Fruit fly (Drosophila melanogaster) whole organism, embryonic: ENCODE measurements around the gene CG44271.

ENCODE experiments used
- Atf-2 ChIP-seq: fragments of 200-800 bp; sonication (Bioruptor generic); optimal IDR thresholded peaks from 2 replicates; lab custom pipeline; 2016; ENCODE audit warnings: missing biosample characterization, missing genetic modification characterization
- Awh ChIP-seq: fragments of 200-800 bp; sonication (Bioruptor generic); IDR thresholded peaks from 2 replicates; pipeline ENCODE4, ENCODE4 v1.3.6; 2022; ENCODE audit warnings: missing biosample characterization, missing genetic modification characterization
- Blimp-1 ChIP-seq: fragments of 200-800 bp; sonication (Bioruptor generic); optimal IDR thresholded peaks from 3 replicates; lab custom pipeline; 2018; ENCODE audit warnings: missing biosample characterization, missing genetic modification characterization, mild to moderate bottlenecking, moderate library complexity, missing genetic modification reagents
- CG10147 ChIP-seq: fragments of 200-800 bp; sonication (Bioruptor generic); optimal IDR thresholded peaks from 2 replicates; lab custom pipeline; 2019; ENCODE audit warnings: missing biosample characterization, mild to moderate bottlenecking, missing genetic modification characterization, moderate library complexity
- CG1024 ChIP-seq: fragments of 200-800 bp; sonication (Bioruptor generic); IDR thresholded peaks from 2 replicates; pipeline ENCODE4 v1.3.6; 2022; ENCODE audit warnings: missing biosample characterization, missing genetic modification characterization
- CG10366 ChIP-seq: fragments of 200-800 bp; sonication (Bioruptor generic); IDR thresholded peaks from 2 replicates; pipeline ENCODE4 v1.3.6; 2022; ENCODE audit warnings: missing biosample characterization, missing genetic modification characterization
- CG11695 ChIP-seq: fragments of 200-800 bp; sonication (Bioruptor generic); IDR thresholded peaks from 3 replicates; pipeline ENCODE4 v1.3.6; 2022; ENCODE audit warnings: missing biosample characterization, missing genetic modification characterization
- CG12236 ChIP-seq: fragments of 200-800 bp; sonication (Bioruptor generic); optimal IDR thresholded peaks from 2 replicates; lab custom pipeline; 2016; ENCODE audit warnings: missing biosample characterization, missing genetic modification characterization
- CG13123 ChIP-seq: fragments of 200-800 bp; sonication (Bioruptor generic); optimal IDR thresholded peaks from 2 replicates; lab custom pipeline; 2016; ENCODE audit warnings: missing biosample characterization, missing genetic modification characterization
- CG17802 ChIP-seq: fragments of 200-800 bp; sonication (Bioruptor generic); optimal IDR thresholded peaks from 2 replicates; lab custom pipeline; 2018; ENCODE audit warnings: missing biosample characterization, mild to moderate bottlenecking, missing genetic modification characterization, moderate library complexity
- CG17912 ChIP-seq: fragments of 200-800 bp; sonication (Bioruptor generic); optimal IDR thresholded peaks from 2 replicates; lab custom pipeline; 2018; ENCODE audit warnings: missing biosample characterization, mild to moderate bottlenecking, missing genetic modification characterization
- CG18011 ChIP-seq: fragments of 200-800 bp; sonication (Bioruptor generic); optimal IDR thresholded peaks from 2 replicates; lab custom pipeline; 2017; ENCODE audit warnings: missing biosample characterization, missing genetic modification characterization, mild to moderate bottlenecking, moderate library complexity, missing genotype
- CG18599 ChIP-seq: fragments of 200-800 bp; sonication (Bioruptor generic); optimal IDR thresholded peaks from 3 replicates; lab custom pipeline; 2017; ENCODE audit warnings: missing biosample characterization, missing genetic modification characterization, mild to moderate bottlenecking, moderate library complexity, missing genetic modification reagents
- CG3847 ChIP-seq: fragments of 200-800 bp; sonication (Bioruptor generic); IDR thresholded peaks from 2 replicates; pipeline ENCODE4 v1.3.6; 2022; ENCODE audit warnings: missing biosample characterization, missing genetic modification characterization
- CG4617 ChIP-seq: fragments of 200-800 bp; sonication (Bioruptor generic); optimal IDR thresholded peaks from 3 replicates; lab custom pipeline; 2016; ENCODE audit warnings: missing biosample characterization, missing genetic modification characterization, borderline replicate concordance
- CG7372 ChIP-seq: fragments of 200-800 bp; sonication (Bioruptor generic); IDR thresholded peaks from 2 replicates; pipeline ENCODE4 v1.3.6; 2022; ENCODE audit warnings: missing biosample characterization, missing genetic modification characterization
- CG7556 ChIP-seq: fragments of 200-800 bp; sonication (Bioruptor generic); optimal IDR thresholded peaks from 2 replicates; lab custom pipeline; 2017; ENCODE audit warnings: missing biosample characterization, mild to moderate bottlenecking, missing genetic modification characterization
- CG7839 ChIP-seq: fragments of 200-800 bp; sonication (Bioruptor generic); optimal IDR thresholded peaks from 3 replicates; lab custom pipeline; 2018; ENCODE audit warnings: missing biosample characterization, mild to moderate bottlenecking, missing genetic modification characterization, moderate library complexity
- CG8290 ChIP-seq, 3 experiments: fragments of 200-800 bp; sonication (Bioruptor generic); optimal IDR thresholded peaks; 2 replicates each; lab custom pipeline; 2016 to 2019; ENCODE audit warnings: missing biosample characterization in 3 of 3, missing genetic modification characterization in 3 of 3, mild to moderate bottlenecking in 2 of 3, moderate library complexity in 1 of 3
- CG9609 ChIP-seq: fragments of 200-800 bp; sonication (Bioruptor generic); optimal IDR thresholded peaks from 3 replicates; lab custom pipeline; 2016; ENCODE audit warnings: missing biosample characterization, missing genetic modification characterization
- CG9727 ChIP-seq: fragments of 200-800 bp; sonication (Bioruptor generic); optimal IDR thresholded peaks from 3 replicates; lab custom pipeline; 2017; ENCODE audit warnings: missing biosample characterization, mild to moderate bottlenecking, missing genetic modification characterization
- D19B ChIP-seq: fragments of 200-800 bp; sonication (Bioruptor generic); optimal IDR thresholded peaks from 2 replicates; lab custom pipeline; 2017; ENCODE audit warnings: missing biosample characterization, mild to moderate bottlenecking, missing genetic modification characterization
- Dek ChIP-seq: fragments of 200-800 bp; sonication (Bioruptor generic); optimal IDR thresholded peaks from 3 replicates; lab custom pipeline; 2019; ENCODE audit warnings: missing biosample characterization, mild to moderate bottlenecking, missing genetic modification characterization, moderate library complexity
- Dip2 ChIP-seq: fragments of 200-800 bp; sonication (Bioruptor generic); IDR thresholded peaks from 2 replicates; pipeline ENCODE4 v1.3.6; 2022; ENCODE audit warnings: missing biosample characterization, missing genetic modification characterization
- H2.0 ChIP-seq: fragments of 200-800 bp; sonication (Bioruptor generic); IDR thresholded peaks from 2 replicates; pipeline ENCODE4 v1.3.6; 2022; ENCODE audit warnings: missing biosample characterization, missing genetic modification characterization
- Six4 ChIP-seq: fragments of 200-800 bp; sonication (Bioruptor generic); optimal IDR thresholded peaks from 2 replicates; lab custom pipeline; 2016; ENCODE audit warnings: missing biosample characterization, missing genetic modification characterization
- Xbp1 ChIP-seq: fragments of 200-800 bp; sonication (Bioruptor generic); optimal IDR thresholded peaks from 3 replicates; lab custom pipeline; 2016; ENCODE audit warnings: missing biosample characterization, mild to moderate bottlenecking, missing genetic modification characterization
- abd-A ChIP-seq: fragments of 200-800 bp; sonication (Bioruptor generic); optimal IDR thresholded peaks from 3 replicates; lab custom pipeline; 2019; ENCODE audit warnings: missing biosample characterization, mild to moderate bottlenecking, missing genetic modification characterization, moderate library complexity
- amos ChIP-seq: fragments of 200-800 bp; sonication (Bioruptor generic); IDR thresholded peaks from 2 replicates; pipeline ENCODE4 v1.3.6; 2022; ENCODE audit warnings: missing biosample characterization, missing genetic modification characterization; ENCODE audit not compliant: partially characterized antibody
- ato ChIP-seq: fragments of 200-800 bp; sonication (Bioruptor generic); IDR thresholded peaks from 2 replicates; pipeline ENCODE4 v1.3.6; 2022; ENCODE audit warnings: missing biosample characterization, missing genetic modification characterization; ENCODE audit not compliant: partially characterized antibody
- bab2 ChIP-seq: fragments of 200-800 bp; sonication (Bioruptor generic); optimal IDR thresholded peaks from 2 replicates; lab custom pipeline; 2016; ENCODE audit warnings: missing biosample characterization, missing genetic modification characterization
- caup ChIP-seq: fragments of 200-800 bp; sonication (Bioruptor generic); optimal IDR thresholded peaks from 3 replicates; lab custom pipeline; 2017; ENCODE audit warnings: missing biosample characterization, mild to moderate bottlenecking, missing genetic modification characterization, moderate library complexity; ENCODE audit not compliant: severe bottlenecking
- chif ChIP-seq, 2 experiments: fragments of 200-800 bp; sonication (Bioruptor generic); optimal IDR thresholded peaks; 3 replicates each; lab custom pipeline; 2016; ENCODE audit warnings: missing biosample characterization in 2 of 2, missing genetic modification characterization in 2 of 2
- esg ChIP-seq: fragments of 200-800 bp; sonication (Bioruptor generic); conservative IDR thresholded peaks from 2 replicates; pipeline ENCODE4 v1.3.6; 2022; ENCODE audit warnings: missing biosample characterization, missing genetic modification characterization
- kni ChIP-seq: fragments of 200-800 bp; sonication (Bioruptor generic); optimal IDR thresholded peaks from 3 replicates; lab custom pipeline; 2017; ENCODE audit warnings: mild to moderate bottlenecking, missing biosample characterization, missing genetic modification reagents, missing genetic modification characterization
- mirr ChIP-seq: fragments of 200-800 bp; sonication (Bioruptor generic); optimal IDR thresholded peaks from 3 replicates; lab custom pipeline; 2018; ENCODE audit warnings: missing biosample characterization, mild to moderate bottlenecking, missing genetic modification characterization
- odd ChIP-seq: fragments of 200-800 bp; sonication (Bioruptor generic); optimal IDR thresholded peaks from 2 replicates; lab custom pipeline; 2017; ENCODE audit warnings: missing biosample characterization, mild to moderate bottlenecking, missing genetic modification characterization
- pfk ChIP-seq: fragments of 200-800 bp; sonication (Bioruptor generic); optimal IDR thresholded peaks from 2 replicates; lab custom pipeline; 2018; ENCODE audit warnings: missing biosample characterization, mild to moderate bottlenecking, missing genetic modification characterization, moderate library complexity
- repo ChIP-seq: fragments of 200-800 bp; sonication (Bioruptor generic); optimal IDR thresholded peaks from 2 replicates; lab custom pipeline; 2016; ENCODE audit warnings: missing biosample characterization, missing genetic modification characterization
- row ChIP-seq: fragments of 200-800 bp; sonication (Bioruptor generic); IDR thresholded peaks from 3 replicates; pipeline ENCODE4 v1.3.6; 2022; ENCODE audit warnings: missing biosample characterization, missing genetic modification characterization
- sens ChIP-seq: fragments of 200-800 bp; sonication (Bioruptor generic); peaks from one replicate; lab custom pipeline; 2016; ENCODE audit warnings: missing biosample characterization, missing genetic modification characterization
- slbo ChIP-seq: fragments of 200-800 bp; sonication (Bioruptor generic); IDR thresholded peaks from 2 replicates; pipeline ENCODE4 v1.3.6; 2022; ENCODE audit warnings: missing biosample characterization, missing genetic modification characterization
- sug ChIP-seq: fragments of 200-800 bp; optimal IDR thresholded peaks from 2 replicates; lab custom pipeline; 2019; ENCODE audit warnings: missing biosample characterization, mild to moderate bottlenecking, missing genetic modification characterization, moderate library complexity
- tgo ChIP-seq: fragments of 200-800 bp; sonication (Bioruptor generic); IDR thresholded peaks from 3 replicates; pipeline ENCODE4 v1.3.6; 2022; ENCODE audit warnings: missing biosample characterization, missing genetic modification characterization
- tin ChIP-seq: fragments of 200-800 bp; sonication (Bioruptor generic); optimal IDR thresholded peaks from 3 replicates; lab custom pipeline; 2016; ENCODE audit warnings: missing biosample characterization, missing genetic modification characterization
- toy ChIP-seq: fragments of 200-800 bp; sonication (Bioruptor generic); IDR thresholded peaks from 2 replicates; pipeline ENCODE4 v1.3.6; 2022; ENCODE audit warnings: missing biosample characterization, missing genetic modification characterization
- unpg ChIP-seq: fragments of 200-800 bp; sonication (Bioruptor generic); optimal IDR thresholded peaks from 3 replicates; lab custom pipeline; 2018; ENCODE audit warnings: missing biosample characterization, mild to moderate bottlenecking, missing genetic modification characterization, moderate library complexity
- vvl ChIP-seq: fragments of 200-800 bp; sonication (Bioruptor generic); IDR thresholded peaks from 2 replicates; pipeline ENCODE4 v1.3.6; 2022; ENCODE audit warnings: missing biosample characterization, missing genetic modification characterization
- zf30C ChIP-seq: fragments of 200-800 bp; sonication (Bioruptor generic); optimal IDR thresholded peaks from 3 replicates; lab custom pipeline; 2018; ENCODE audit warnings: missing biosample characterization, mild to moderate bottlenecking, missing genetic modification characterization

Gene CG44271

DNA sequence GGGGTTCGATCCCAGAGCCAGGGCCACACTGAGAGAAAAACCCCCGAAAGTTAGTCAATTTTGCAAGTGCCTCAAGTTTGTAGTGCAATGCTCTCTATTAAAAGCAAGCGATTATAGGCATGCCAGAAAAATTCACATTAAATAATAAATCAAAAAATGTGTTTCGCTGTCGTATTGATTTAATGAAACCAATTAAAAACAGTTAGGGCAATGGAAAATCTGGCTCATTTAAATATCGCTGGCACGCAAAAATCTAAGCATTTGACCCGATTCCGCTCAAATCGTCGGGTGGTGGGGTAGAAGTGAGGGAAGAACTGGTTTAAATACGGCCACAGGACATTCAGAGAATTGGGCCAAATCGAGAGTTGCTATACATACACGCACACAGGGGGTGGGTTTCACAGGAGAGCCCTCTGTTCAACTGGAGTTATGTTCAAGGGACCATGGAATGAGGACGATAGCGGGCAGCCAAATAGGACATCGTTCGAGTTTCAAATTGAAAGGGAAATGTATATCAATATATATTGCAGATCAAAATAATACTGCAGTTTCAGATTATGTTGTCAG, 47.3 kb upstream of the CG44271 start:
- TF ChIP-seq abd-A (tag; lab: Kevin White, UChicago): peak; percentile 79
- TF ChIP-seq Awh (GFP tag; lab: Robert Waterston, UW): 0 out of 2 replicates have a peak, but pooled peaks have one; percentile 17
- TF ChIP-seq odd: no peak
- TF ChIP-seq D19B: peak; percentile 2
- no peak for TF ChIP-seq Dip2 (GFP tag; lab: Robert Waterston, UW)
- 0 out of 2 replicates have a peak, but pooled peaks have one; percentile 16 for TF ChIP-seq esg (GFP tag; lab: Robert Waterston, UW)
- peak; percentile 32 for TF ChIP-seq CG7839 (tag; lab: Kevin White, UChicago)
- peak; percentile 24 for TF ChIP-seq bab2 (GFP tag; lab: Kevin White, UChicago)
- peak; percentile 52; the same call in 2 of the 3 replicates for TF ChIP-seq row (GFP tag; lab: Robert Waterston, UW)
- no peak for TF ChIP-seq Six4 (GFP tag; lab: Kevin White, UChicago)
- TF ChIP-seq CG10147 (GFP tag; lab: Kevin White, UChicago): peak; percentile 45
- no peak for TF ChIP-seq CG18011 (GFP tag; lab: Kevin White, UChicago)
- TF ChIP-seq CG1024 (GFP tag; lab: Robert Waterston, UW): no peak
- peak; percentile 35 for TF ChIP-seq tin
- no peak for TF ChIP-seq CG11695
- TF ChIP-seq CG18599: peak; percentile 56
- peak; percentile 80 for TF ChIP-seq sens (GFP tag; lab: Kevin White, UChicago)
- TF ChIP-seq Blimp-1: peak; percentile 5
- TF ChIP-seq CG17802 (tag; lab: Kevin White, UChicago): no peak
- no peak for TF ChIP-seq Dek (tag; lab: Kevin White, UChicago)
- TF ChIP-seq amos (GFP tag; lab: Robert Waterston, UW): no peak
- peak; percentile 41 for TF ChIP-seq CG9727 (GFP tag; lab: Kevin White, UChicago)
- peak in 1 of 2 experiments; percentile 31 for TF ChIP-seq chif (GFP tag; optimal IDR thresholded peaks at IDR 0.05; lab: Kevin White, UChicago)
- TF ChIP-seq mirr (GFP tag; lab: Kevin White, UChicago): no peak
- no peak for TF ChIP-seq CG13123 (GFP tag; lab: Kevin White, UChicago)
- TF ChIP-seq Atf-2 (GFP tag; lab: Kevin White, UChicago): no peak
- no peak for TF ChIP-seq CG8290 (GFP tag; optimal IDR thresholded peaks at IDR 0.05; lab: Kevin White, UChicago)
- TF ChIP-seq CG8290 (tag; optimal IDR thresholded peaks at IDR 0.05; lab: Kevin White, UChicago): peak in 1 of 2 experiments; percentile 26
- TF ChIP-seq vvl (GFP tag; lab: Robert Waterston, UW): no peak
- peak; percentile 0 for TF ChIP-seq caup (GFP tag; lab: Kevin White, UChicago)
- no peak for TF ChIP-seq CG17912 (GFP tag; lab: Kevin White, UChicago)
- TF ChIP-seq repo (GFP tag; lab: Kevin White, UChicago): peak; percentile 8
- no peak for TF ChIP-seq toy (GFP tag; lab: Robert Waterston, UW)
- TF ChIP-seq sug (tag; lab: Kevin White, UChicago): no peak
- peak; percentile 9; the same call in 1 of the 2 replicates for TF ChIP-seq H2.0 (GFP tag; lab: Robert Waterston, UW)
- no peak for TF ChIP-seq CG3847 (GFP tag; lab: Robert Waterston, UW)
- no peak for TF ChIP-seq pfk (GFP tag; lab: Kevin White, UChicago)
- TF ChIP-seq unpg (GFP tag; lab: Kevin White, UChicago): peak; percentile 15
- peak; percentile 51 for TF ChIP-seq Xbp1
- TF ChIP-seq CG7372 (GFP tag; lab: Robert Waterston, UW): no peak
- TF ChIP-seq CG4617 (GFP tag; lab: Kevin White, UChicago): no peak
- TF ChIP-seq CG7556 (GFP tag; lab: Kevin White, UChicago): peak; percentile 37
- TF ChIP-seq slbo (GFP tag; lab: Robert Waterston, UW): peak; percentile 59
- TF ChIP-seq zf30C (GFP tag; lab: Kevin White, UChicago): peak; percentile 78
- TF ChIP-seq CG10366 (GFP tag; lab: Robert Waterston, UW): peak; percentile 19; the same call in 1 of the 2 replicates
- TF ChIP-seq tgo: no peak
- peak; percentile 72 for TF ChIP-seq kni (GFP tag; lab: Kevin White, UChicago)
- no peak for TF ChIP-seq CG9609 (GFP tag; lab: Kevin White, UChicago)
- TF ChIP-seq ato (GFP tag; lab: Robert Waterston, UW): no peak
- no peak for TF ChIP-seq CG12236 (GFP tag; lab: Kevin White, UChicago)
